Fruit fly (Drosophila melanogaster) whole organism, adult: ENCODE results near the gene CG32264.

Experiments used
- CG1620 ChIP-seq: fragments of 200-800 bp; sonication (Bioruptor generic); optimal IDR thresholded peaks from 2 replicates; lab custom pipeline; 2016; ENCODE audit warnings: missing biosample characterization, missing genetic modification characterization
- CG7045 ChIP-seq: fragments of 200-800 bp; sonication (Bioruptor generic); optimal IDR thresholded peaks from 2 replicates; lab custom pipeline; 2017; ENCODE audit warnings: missing biosample characterization, mild to moderate bottlenecking, missing genetic modification characterization
- CG7101 ChIP-seq: fragments of 200-800 bp; sonication (Bioruptor generic); optimal IDR thresholded peaks from 2 replicates; lab custom pipeline; 2018; ENCODE audit warnings: missing biosample characterization, mild to moderate bottlenecking, missing genetic modification characterization, moderate library complexity
- Crg-1 ChIP-seq: fragments of 200-800 bp; sonication (Bioruptor generic); optimal IDR thresholded peaks from 2 replicates; lab custom pipeline; 2016; ENCODE audit warnings: missing biosample characterization, missing genetic modification characterization
- Hr96 ChIP-seq: fragments of 200-800 bp; sonication (Bioruptor generic); optimal IDR thresholded peaks from 2 replicates; lab custom pipeline; 2016; ENCODE audit warnings: missing biosample characterization, missing genetic modification characterization
- Mnt ChIP-seq: fragments of 200-800 bp; sonication (Bioruptor generic); optimal IDR thresholded peaks from 2 replicates; lab custom pipeline; 2016; ENCODE audit warnings: missing biosample characterization, mild to moderate bottlenecking, missing genetic modification characterization
- cic ChIP-seq: fragments of 200-800 bp; sonication (Bioruptor generic); optimal IDR thresholded peaks from 2 replicates; lab custom pipeline; 2017; ENCODE audit warnings: missing biosample characterization, mild to moderate bottlenecking, missing genetic modification characterization, moderate library complexity
- ovo ChIP-seq: fragments of 200-800 bp; sonication (Bioruptor generic); optimal IDR thresholded peaks from 2 replicates; lab custom pipeline; 2016; ENCODE audit warnings: missing biosample characterization, missing genetic modification characterization

- TF ChIP-seq CG7045 (no peak), Mnt (GFP tag; lab: Kevin White, UChicago) (no peak), cic (GFP tag; lab: Kevin White, UChicago) (no peak), CG7101 (tag; lab: Kevin White, UChicago) (no peak), Crg-1 (GFP tag; lab: Kevin White, UChicago) (no peak), CG1620 (no peak), ovo (no peak), Hr96 (GFP tag; lab: Kevin White, UChicago) (no peak)
These were observed 4.4 kb downstream of the CG32264 start for dm6 chr3L:3801813-3802212.
